Worm (Caenorhabditis elegans) whole organism, late embryonic: ENCODE results near the gene T23F2.5.
A peak's percentile ranks its signal among the peaks of the same experiment; 100 is the strongest.

ENCODE experiments used
- C38D4.7 ChIP-seq: fragments of 200-800 bp; sonication (Bioruptor generic); optimal IDR thresholded peaks from 2 replicates; lab custom pipeline; 2018; ENCODE audit warnings: mild to moderate bottlenecking, missing genetic modification characterization, moderate library complexity, missing compliant biosample characterization
- K02D7.2 ChIP-seq: sonication (generic microtip); optimal IDR thresholded peaks from 2 replicates; lab custom pipeline; 2017; ENCODE audit warnings: mild to moderate bottlenecking, missing genetic modification characterization, missing compliant biosample characterization
- T23F11.4 ChIP-seq: fragments of 200-800 bp; sonication (Bioruptor generic); optimal IDR thresholded peaks from 2 replicates; lab custom pipeline; 2018; ENCODE audit warnings: mild to moderate bottlenecking, missing genetic modification characterization, missing compliant biosample characterization
- Y22D7AL.16 ChIP-seq: sonication (generic microtip); optimal IDR thresholded peaks from 2 replicates; lab custom pipeline; 2016; ENCODE audit warnings: missing genetic modification characterization, missing compliant biosample characterization
- ama-1 ChIP-seq: fragments of 150-350 bp; optimal IDR thresholded peaks from 2 replicates; lab custom pipeline; 2014
- ceh-14 ChIP-seq: sonication (generic microtip); optimal IDR thresholded peaks from 2 replicates; lab custom pipeline; 2016; ENCODE audit warnings: missing genotype, missing genetic modification characterization, missing compliant biosample characterization
- ceh-19 ChIP-seq: fragments of 200-800 bp; sonication (Bioruptor generic); optimal IDR thresholded peaks from 2 replicates; lab custom pipeline; 2018; ENCODE audit warnings: mild to moderate bottlenecking, missing genetic modification characterization, missing compliant biosample characterization
- ceh-2 ChIP-seq: sonication (generic microtip); optimal IDR thresholded peaks from 2 replicates; lab custom pipeline; 2016; ENCODE audit warnings: missing genotype, missing genetic modification characterization, missing compliant biosample characterization
- ceh-30 ChIP-seq: fragments of 150-350 bp; optimal IDR thresholded peaks from 2 replicates; lab custom pipeline; 2014; ENCODE audit warnings: missing biosample characterization, missing genetic modification characterization
- ceh-31 ChIP-seq: sonication (generic microtip); optimal IDR thresholded peaks from 2 replicates; lab custom pipeline; 2016; ENCODE audit warnings: missing genetic modification characterization, missing compliant biosample characterization
- ceh-34 ChIP-seq: sonication (generic microtip); optimal IDR thresholded peaks from 2 replicates; lab custom pipeline; 2016; ENCODE audit warnings: mild to moderate bottlenecking, missing genetic modification characterization, missing compliant biosample characterization
- ceh-9 ChIP-seq: sonication (generic microtip); optimal IDR thresholded peaks from 2 replicates; lab custom pipeline; 2016; ENCODE audit warnings: mild to moderate bottlenecking, missing genetic modification characterization, inconsistent platforms, missing compliant biosample characterization
- che-1 ChIP-seq: sonication (generic microtip); optimal IDR thresholded peaks from 2 replicates; lab custom pipeline; 2016; ENCODE audit warnings: mild to moderate bottlenecking, missing genetic modification characterization, missing compliant biosample characterization
- dmd-4 ChIP-seq: sonication (generic microtip); optimal IDR thresholded peaks from 2 replicates; lab custom pipeline; 2016; ENCODE audit warnings: borderline replicate concordance, missing genetic modification characterization, missing compliant biosample characterization
- elt-2 ChIP-seq: sonication (generic microtip); optimal IDR thresholded peaks from 2 replicates; lab custom pipeline; 2016; ENCODE audit warnings: missing genetic modification reagents, missing genetic modification characterization, missing compliant biosample characterization
- elt-4 ChIP-seq: sonication (generic microtip); optimal IDR thresholded peaks from 2 replicates; lab custom pipeline; 2016; ENCODE audit warnings: missing genetic modification characterization, missing compliant biosample characterization
- fkh-6 ChIP-seq: sonication (generic microtip); optimal IDR thresholded peaks from 2 replicates; lab custom pipeline; 2016; ENCODE audit warnings: missing genetic modification characterization, missing compliant biosample characterization
- gmeb-2 ChIP-seq: sonication (generic microtip); optimal IDR thresholded peaks from 2 replicates; lab custom pipeline; 2016; ENCODE audit warnings: missing genetic modification characterization, inconsistent platforms, missing compliant biosample characterization
- hlh-8 ChIP-seq: sonication (generic microtip); optimal IDR thresholded peaks from 2 replicates; lab custom pipeline; 2016; ENCODE audit warnings: missing genotype, missing genetic modification characterization, missing compliant biosample characterization
- lim-6 ChIP-seq: sonication (generic microtip); optimal IDR thresholded peaks from 2 replicates; lab custom pipeline; 2016; ENCODE audit warnings: missing genetic modification characterization, missing compliant biosample characterization
- nfya-1 ChIP-seq: sonication (generic microtip); optimal IDR thresholded peaks from 2 replicates; lab custom pipeline; 2017; ENCODE audit warnings: missing genetic modification characterization, mild to moderate bottlenecking, missing compliant biosample characterization, antibody characterized with exemption, moderate library complexity
- nhr-11 ChIP-seq: fragments of 150-350 bp; optimal IDR thresholded peaks from 2 replicates; lab custom pipeline; 2014; ENCODE audit warnings: missing biosample characterization, missing genetic modification characterization
- pag-3 ChIP-seq: sonication (generic microtip); optimal IDR thresholded peaks from 2 replicates; lab custom pipeline; 2016; ENCODE audit warnings: missing compliant biosample characterization, missing genetic modification characterization, borderline replicate concordance
- pax-1 ChIP-seq: fragments of 150-350 bp; optimal IDR thresholded peaks from 2 replicates; lab custom pipeline; 2014; ENCODE audit warnings: missing biosample characterization, missing genetic modification characterization
- pqm-1 ChIP-seq: sonication (generic microtip); optimal IDR thresholded peaks from 2 replicates; lab custom pipeline; 2016; ENCODE audit warnings: missing genetic modification characterization, missing compliant biosample characterization
- sox-4 ChIP-seq: sonication (generic microtip); optimal IDR thresholded peaks from 2 replicates; lab custom pipeline; 2017; ENCODE audit warnings: mild to moderate bottlenecking, missing genetic modification characterization, inconsistent platforms, missing compliant biosample characterization
- tbx-2 ChIP-seq: sonication (generic microtip); optimal IDR thresholded peaks from 2 replicates; lab custom pipeline; 2016; ENCODE audit warnings: missing genetic modification characterization, missing compliant biosample characterization
- unc-42 ChIP-seq: sonication (generic microtip); optimal IDR thresholded peaks from 2 replicates; lab custom pipeline; 2016; ENCODE audit warnings: missing genotype, missing genetic modification characterization, missing compliant biosample characterization
- zip-5 ChIP-seq: sonication (generic microtip); optimal IDR thresholded peaks from 2 replicates; lab custom pipeline; 2016; ENCODE audit warnings: missing genetic modification characterization, missing compliant biosample characterization

T23F2.5 gene

DNA sequence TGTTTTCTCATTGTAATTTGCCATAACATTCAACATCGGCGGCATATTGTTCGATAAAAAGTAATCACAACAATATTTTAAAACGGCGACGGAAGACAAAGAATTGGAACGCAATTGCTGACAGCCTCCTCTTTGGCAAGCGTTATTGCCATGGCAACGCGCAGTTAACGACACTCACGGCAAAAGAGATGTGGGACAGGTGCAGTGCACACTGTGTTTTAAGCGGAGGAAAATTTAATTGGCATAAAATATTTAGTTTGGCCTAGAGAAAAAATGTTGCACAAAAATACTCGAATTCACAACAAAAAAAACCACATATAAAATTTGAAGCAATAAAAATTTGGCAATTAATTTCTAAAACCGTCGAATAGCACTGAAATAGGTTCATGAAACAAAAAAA is 35.7 kb upstream of the T23F2.5 start, which contains the start of gene ifta-1:
ifta-1 (minus strand) TSS at position 101 of the 400 bp plus-strand sequence.
- no peak for TF ChIP-seq fkh-6 (tag; lab: Kevin White, UChicago)
- no peak for TF ChIP-seq nhr-11 (tag; lab: Kevin White, UChicago)
- TF ChIP-seq che-1: no peak
- no peak for TF ChIP-seq ceh-2 (tag; lab: Kevin White, UChicago)

ce11 chrX:5547828-5548227 is 30.9 kb upstream of the T23F2.5 start:
- TF ChIP-seq ceh-9 (no peak), T23F11.4 (no peak), pax-1 (tag; lab: Kevin White, UChicago) (no peak), ceh-34 (tag; lab: Kevin White, UChicago) (no peak)
- TF ChIP-seq, all 69 proteins: peak for 0

DNA sequence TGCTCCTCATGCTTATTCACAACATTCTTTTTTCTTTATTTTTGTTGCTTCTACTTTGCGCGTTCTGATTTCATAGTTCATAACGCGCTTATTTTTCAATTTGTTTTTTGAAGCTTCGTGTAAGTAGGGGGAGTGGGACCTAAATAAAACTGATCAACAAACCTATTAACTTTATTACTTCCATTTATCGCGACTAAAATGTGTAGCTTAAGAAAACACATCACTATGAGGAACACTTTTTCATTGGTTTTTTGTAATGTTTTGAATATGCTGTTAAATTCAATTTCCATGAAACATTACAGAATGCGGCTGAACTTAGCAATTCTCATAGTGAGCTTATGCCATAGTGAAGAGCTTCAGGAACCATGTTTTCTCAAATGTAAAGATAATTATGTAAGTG is 26.7 kb upstream of the T23F2.5 start, which contains the start of gene C54G7.1:
C54G7.1 (plus strand) TSS at position 301 of the 400 bp plus-strand sequence.
- TF ChIP-seq ceh-30 (tag; lab: Kevin White, UChicago): no peak
- TF ChIP-seq zip-5: no peak
- TF ChIP-seq C38D4.7: no peak
- TF ChIP-seq ceh-34 (tag; lab: Kevin White, UChicago): no peak
- TF ChIP-seq tbx-2 (tag; lab: Kevin White, UChicago): no peak
- TF ChIP-seq elt-4 (tag; lab: Kevin White, UChicago): no peak
- no peak for TF ChIP-seq ceh-19 (GFP tag; lab: Kevin White, UChicago)

- TF ChIP-seq dmd-4 (no peak), ceh-14 (tag; lab: Kevin White, UChicago) (no peak), ama-1 (lab: Kevin White, UChicago) (no peak), nfya-1 (no peak)
These were observed 21.5 kb upstream of the T23F2.5 start, which contains the start of gene lgx-1 for ce11 chrX:5538416-5538815. Gene lgx-1 (minus strand): TSS chrX:5538516.

DNA sequence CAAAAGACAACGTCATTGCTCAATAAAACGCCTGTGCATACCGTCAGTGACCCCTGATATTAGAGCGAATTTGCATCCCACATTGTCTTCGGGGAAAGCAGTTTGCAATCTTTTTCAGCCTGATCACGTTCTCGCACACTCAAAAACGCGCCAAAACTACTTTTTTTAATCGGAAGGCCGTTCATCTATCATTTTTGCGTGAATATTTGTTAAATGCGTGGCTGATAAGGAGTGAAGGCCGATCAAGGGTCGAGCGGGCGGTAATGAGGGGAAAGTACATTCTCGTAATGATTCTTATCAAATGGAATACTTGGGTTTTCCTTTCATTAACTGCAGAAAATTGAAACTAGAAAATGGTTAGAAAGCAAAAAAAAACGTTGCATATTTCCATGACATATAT is 7.3 kb upstream of the T23F2.5 start:
- TF ChIP-seq unc-42 (tag; lab: Kevin White, UChicago) (no peak), pqm-1 (no peak), gmeb-2 (no peak), K02D7.2 (tag; lab: Kevin White, UChicago) (no peak), sox-4 (tag; lab: Kevin White, UChicago) (no peak)

- TF ChIP-seq elt-2 (tag; lab: Kevin White, UChicago) (peak; percentile 43), Y22D7AL.16 (tag; lab: Kevin White, UChicago) (no peak)
- TF ChIP-seq, all 69 proteins: peak for 1
These were observed 6.0 kb upstream of the T23F2.5 start, which contains the start of gene mboa-3 for ce11 chrX:5522769-5523601. Gene mboa-3 (minus strand): TSS chrX:5522819.

DNA sequence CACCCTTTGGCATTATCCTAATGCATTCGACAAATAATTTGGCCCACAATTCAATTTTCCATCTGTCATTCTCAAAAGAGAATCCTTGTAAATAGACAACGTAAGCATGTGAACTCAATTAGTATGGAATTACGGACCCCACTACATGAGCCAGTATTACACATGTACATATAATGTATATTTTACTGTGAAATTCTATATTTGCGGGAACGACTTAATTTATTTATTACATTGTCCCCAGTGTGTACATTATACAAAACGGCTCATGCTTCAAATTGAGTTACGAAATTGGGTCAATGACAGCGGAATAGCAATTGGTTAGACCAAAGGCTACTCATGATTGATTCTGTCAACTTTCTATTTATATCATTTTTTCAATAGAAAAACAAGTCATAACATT is 2.6 kb upstream of the T23F2.5 start:
- TF ChIP-seq pag-3 (tag; lab: Kevin White, UChicago) (no peak), lim-6 (tag; lab: Kevin White, UChicago) (no peak), elt-2 (tag; lab: Kevin White, UChicago) (no peak), ceh-31 (tag; lab: Kevin White, UChicago) (peak; percentile 56), hlh-8 (tag; lab: Kevin White, UChicago) (no peak), ceh-30 (tag; lab: Kevin White, UChicago) (no peak), unc-42 (tag; lab: Kevin White, UChicago) (peak; percentile 96)
